Fruit fly (Drosophila melanogaster) whole organism, larva: ENCODE results near the gene CkIIalpha-i3.
A peak's percentile ranks its signal among the peaks of the same experiment; 100 is the strongest.

ENCODE experiments used
- noc ChIP-seq: fragments of 200-800 bp; sonication (Bioruptor generic); optimal IDR thresholded peaks from 3 replicates; lab custom pipeline; 2019; ENCODE audit warnings: missing biosample characterization, mild to moderate bottlenecking, missing genetic modification characterization, moderate library complexity

CkIIalpha-i3 gene

dm6 chr3L:745222-745942 is 35.0 kb upstream of the CkIIalpha-i3 start:
- TF ChIP-seq noc (tag; lab: Kevin White, UChicago): no peak

dm6 chr3L:744290-744804 is 33.9 kb upstream of the CkIIalpha-i3 start:
- no peak for TF ChIP-seq noc (tag; lab: Kevin White, UChicago)

- TF ChIP-seq noc (tag; lab: Kevin White, UChicago): no peak
Measured at dm6 chr3L:743155-743554, 32.7 kb upstream of the CkIIalpha-i3 start.

dm6 chr3L:742389-742951 is 32.1 kb upstream of the CkIIalpha-i3 start:
- no peak for TF ChIP-seq noc (tag; lab: Kevin White, UChicago)

- no peak for TF ChIP-seq noc (tag; lab: Kevin White, UChicago)
Measured at dm6 chr3L:741687-742086, 31.3 kb upstream of the CkIIalpha-i3 start.

dm6 chr3L:739357-740130 is 29.1 kb upstream of the CkIIalpha-i3 start:
- TF ChIP-seq noc (tag; lab: Kevin White, UChicago): no peak

dm6 chr3L:738523-739356 is 28.3 kb upstream of the CkIIalpha-i3 start:
- TF ChIP-seq noc (tag; lab: Kevin White, UChicago): peak; percentile 70

- no peak for TF ChIP-seq noc (tag; lab: Kevin White, UChicago)
Measured at dm6 chr3L:737445-738116, 27.2 kb upstream of the CkIIalpha-i3 start.

dm6 chr3L:736542-737166 is 26.2 kb upstream of the CkIIalpha-i3 start:
- no peak for TF ChIP-seq noc (tag; lab: Kevin White, UChicago)

dm6 chr3L:735948-736347 is 25.5 kb upstream of the CkIIalpha-i3 start:
- no peak for TF ChIP-seq noc (tag; lab: Kevin White, UChicago)

dm6 chr3L:735315-735714 is 24.9 kb upstream of the CkIIalpha-i3 start:
- TF ChIP-seq noc (tag; lab: Kevin White, UChicago): no peak

dm6 chr3L:733845-734697 is 23.7 kb upstream of the CkIIalpha-i3 start:
- TF ChIP-seq noc (tag; lab: Kevin White, UChicago): no peak

dm6 chr3L:733174-733829 is 22.9 kb upstream of the CkIIalpha-i3 start:
- no peak for TF ChIP-seq noc (tag; lab: Kevin White, UChicago)
